Fruit fly (Drosophila melanogaster) whole organism, adult: ENCODE results near the gene PpV.

Source experiments
- CG14711 ChIP-seq: fragments of 200-800 bp; sonication (Bioruptor generic); optimal IDR thresholded peaks from 2 replicates; lab custom pipeline; 2018; ENCODE audit warnings: missing biosample characterization, mild to moderate bottlenecking, missing genetic modification characterization, moderate library complexity
- CG1620 ChIP-seq: fragments of 200-800 bp; sonication (Bioruptor generic); optimal IDR thresholded peaks from 2 replicates; lab custom pipeline; 2016; ENCODE audit warnings: missing biosample characterization, missing genetic modification characterization
- CG5204 ChIP-seq: fragments of 200-800 bp; sonication (Bioruptor generic); optimal IDR thresholded peaks from 2 replicates; lab custom pipeline; 2016; ENCODE audit warnings: missing biosample characterization, missing genetic modification characterization
- Clk ChIP-seq: fragments of 200-800 bp; sonication (Bioruptor generic); optimal IDR thresholded peaks from 2 replicates; lab custom pipeline; 2017; ENCODE audit warnings: missing biosample characterization, missing genetic modification characterization
- Hr96 ChIP-seq: fragments of 200-800 bp; sonication (Bioruptor generic); optimal IDR thresholded peaks from 2 replicates; lab custom pipeline; 2016; ENCODE audit warnings: missing biosample characterization, missing genetic modification characterization
- Mnt ChIP-seq: fragments of 200-800 bp; sonication (Bioruptor generic); optimal IDR thresholded peaks from 2 replicates; lab custom pipeline; 2016; ENCODE audit warnings: missing biosample characterization, mild to moderate bottlenecking, missing genetic modification characterization
- cic ChIP-seq: fragments of 200-800 bp; sonication (Bioruptor generic); optimal IDR thresholded peaks from 2 replicates; lab custom pipeline; 2017; ENCODE audit warnings: missing biosample characterization, mild to moderate bottlenecking, missing genetic modification characterization, moderate library complexity
- kay ChIP-seq: fragments of 200-800 bp; sonication (Bioruptor generic); peaks from one replicate; lab custom pipeline; 2016; ENCODE audit warnings: missing biosample characterization, missing genetic modification characterization, borderline replicate concordance

- TF ChIP-seq kay (no peak), Mnt (no peak), Hr96 (GFP tag; lab: Kevin White, UChicago) (no peak), cic (no peak), CG14711 (no peak), CG1620 (GFP tag; lab: Kevin White, UChicago) (no peak), Clk (GFP tag; lab: Kevin White, UChicago) (no peak), CG5204 (GFP tag; lab: Kevin White, UChicago) (no peak)
These were observed 23.5 kb downstream of the PpV start for dm6 chrX:6349231-6349630.
